Fruit fly (Drosophila melanogaster): ENCODE measurements around the gene mAChR-C.

mAChR-C gene

DNA sequence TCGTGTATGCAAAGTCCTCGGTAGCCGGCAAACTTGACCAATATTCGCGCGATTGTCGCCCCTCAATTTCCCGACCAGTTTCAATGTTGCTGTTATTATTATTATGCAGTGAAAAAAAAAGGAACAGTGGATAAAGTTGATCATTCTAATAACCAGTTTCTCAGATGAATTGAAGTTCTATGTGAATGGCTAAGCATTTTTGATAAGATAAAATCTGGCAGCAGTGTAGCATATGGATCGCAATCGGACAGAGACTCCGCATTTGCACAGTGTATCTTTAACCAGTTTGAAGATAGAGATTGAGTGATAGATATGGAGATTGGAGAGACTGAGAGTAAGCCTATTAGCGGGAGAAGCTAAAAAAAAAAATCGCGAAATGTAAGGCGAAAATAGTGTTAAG, 39.1 kb downstream of the mAChR-C start:
- TF ChIP-seq CG8478 (optimal IDR thresholded peaks at IDR 0.05), result no peak
- TF ChIP-seq psq (optimal IDR thresholded peaks at IDR 0.05), result no peak
- TF ChIP-seq pan (optimal IDR thresholded peaks at IDR 0.05), result no peak
- TF ChIP-seq usp (GFP tag; optimal IDR thresholded peaks at IDR 0.05), result no peak
- TF ChIP-seq Dll (optimal IDR thresholded peaks at IDR 0.05), result no peak
- no peak for TF ChIP-seq EcR (GFP tag; optimal IDR thresholded peaks at IDR 0.05)

DNA sequence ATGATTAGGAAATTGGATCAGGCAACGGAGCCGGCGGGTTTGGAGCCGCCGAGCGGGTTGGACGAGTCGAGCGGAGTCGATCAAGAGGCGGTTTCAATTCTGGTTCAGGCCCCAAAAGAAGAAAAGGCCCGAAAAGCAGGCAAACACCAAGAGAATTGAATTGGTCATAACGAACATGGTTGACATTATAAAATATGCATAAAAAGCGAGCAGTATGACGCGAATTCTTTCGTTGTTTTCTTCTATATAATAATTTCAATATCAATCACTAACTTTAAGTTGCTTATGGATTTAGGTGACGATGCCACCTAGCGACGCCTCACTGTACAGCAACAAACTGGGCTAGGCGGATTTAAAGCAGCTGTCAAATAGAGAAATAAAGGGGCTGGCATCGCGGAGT, 39.6 kb downstream of the mAChR-C start:
- TF ChIP-seq pan (optimal IDR thresholded peaks at IDR 0.05), result no peak
- TF ChIP-seq psq (optimal IDR thresholded peaks at IDR 0.05), result no peak
- no peak for TF ChIP-seq Dll (optimal IDR thresholded peaks at IDR 0.05)
- no peak for TF ChIP-seq usp (GFP tag; optimal IDR thresholded peaks at IDR 0.05)
- no peak for TF ChIP-seq CG8478 (optimal IDR thresholded peaks at IDR 0.05)
- TF ChIP-seq EcR (GFP tag; optimal IDR thresholded peaks at IDR 0.05), result no peak

- TF ChIP-seq EcR (GFP tag; optimal IDR thresholded peaks at IDR 0.05), result no peak
- TF ChIP-seq CG8478 (optimal IDR thresholded peaks at IDR 0.05), result no peak
- no peak for TF ChIP-seq psq (optimal IDR thresholded peaks at IDR 0.05)
- peak; percentile 50 for TF ChIP-seq Dll (optimal IDR thresholded peaks at IDR 0.05)
- TF ChIP-seq pan (optimal IDR thresholded peaks at IDR 0.05), result no peak
- no peak for TF ChIP-seq usp (GFP tag; optimal IDR thresholded peaks at IDR 0.05)
Observed at dm6 chrX:6791531-6791930, 41.0 kb downstream of the mAChR-C start.

DNA sequence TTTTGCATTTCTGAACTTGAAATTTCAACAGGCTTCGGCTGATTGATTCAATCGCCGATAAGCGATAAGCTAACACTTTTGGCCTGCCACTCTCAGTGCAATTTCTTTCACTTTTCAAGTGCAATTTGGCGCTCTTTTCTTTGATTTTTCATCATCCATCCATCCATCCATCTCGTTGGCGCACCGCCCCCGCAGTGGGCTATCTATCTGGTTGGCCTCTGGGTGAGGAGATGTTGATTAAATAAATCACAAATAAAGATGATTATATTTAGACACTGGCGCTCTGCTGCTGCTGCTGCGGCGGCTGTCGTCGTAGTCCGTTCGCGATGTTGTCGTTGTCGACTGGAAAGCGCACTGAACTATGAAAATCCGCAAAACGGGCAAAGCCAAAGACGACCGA, 41.5 kb downstream of the mAChR-C start:
- TF ChIP-seq usp (GFP tag; optimal IDR thresholded peaks at IDR 0.05) (no peak), psq (optimal IDR thresholded peaks at IDR 0.05) (no peak), CG8478 (optimal IDR thresholded peaks at IDR 0.05) (no peak)
